Fruit fly (Drosophila melanogaster) whole organism, prepupa: ENCODE data around the gene ldbr.
A peak's percentile ranks its signal among the peaks of the same experiment; 100 is the strongest.

ENCODE experiments used
- CG11762 ChIP-seq: fragments of 200-800 bp; sonication (Bioruptor generic); optimal IDR thresholded peaks from 3 replicates; lab custom pipeline; 2016; ENCODE audit warnings: missing biosample characterization, missing genetic modification characterization; ENCODE audit not compliant: insufficient read depth
- CG15336 ChIP-seq: fragments of 200-800 bp; sonication (Bioruptor generic); IDR thresholded peaks from 2 replicates; pipeline ENCODE4 v1.3.6; 2022; ENCODE audit warnings: missing biosample characterization, missing genetic modification characterization
- CG1621 ChIP-seq: fragments of 200-800 bp; sonication (Bioruptor generic); optimal IDR thresholded peaks from 3 replicates; lab custom pipeline; 2018; ENCODE audit warnings: missing biosample characterization, mild to moderate bottlenecking, missing genetic modification characterization
- CG16779 ChIP-seq: fragments of 200-800 bp; sonication (Bioruptor generic); optimal IDR thresholded peaks from 3 replicates; lab custom pipeline; 2017; ENCODE audit warnings: missing biosample characterization, mild to moderate bottlenecking, missing genetic modification characterization
- CG3032 ChIP-seq: fragments of 200-800 bp; optimal IDR thresholded peaks from 2 replicates; lab custom pipeline; 2019; ENCODE audit warnings: missing biosample characterization, mild to moderate bottlenecking, missing genetic modification characterization, moderate library complexity
- CG31627 ChIP-seq: fragments of 200-800 bp; sonication (Bioruptor generic); optimal IDR thresholded peaks from 3 replicates; lab custom pipeline; 2016; ENCODE audit warnings: missing biosample characterization, missing genetic modification characterization
- CG32006 ChIP-seq: fragments of 200-800 bp; sonication (Bioruptor generic); optimal IDR thresholded peaks from 3 replicates; lab custom pipeline; 2017; ENCODE audit warnings: missing biosample characterization, mild to moderate bottlenecking, missing genetic modification characterization
- CG3919 ChIP-seq: fragments of 200-800 bp; sonication (Bioruptor generic); optimal IDR thresholded peaks from 3 replicates; lab custom pipeline; 2016; ENCODE audit warnings: missing biosample characterization, missing genetic modification characterization
- CG4318 ChIP-seq: fragments of 200-800 bp; sonication (Bioruptor generic); optimal IDR thresholded peaks from 3 replicates; lab custom pipeline; 2017; ENCODE audit warnings: missing biosample characterization, mild to moderate bottlenecking, missing genetic modification characterization
- CG6163 ChIP-seq: fragments of 200-800 bp; sonication (Bioruptor generic); IDR thresholded peaks from 3 replicates; pipeline ENCODE4 v1.3.6; 2022; ENCODE audit warnings: missing biosample characterization, missing genetic modification characterization
- CG6792 ChIP-seq: fragments of 200-800 bp; sonication (Bioruptor generic); optimal IDR thresholded peaks from 3 replicates; lab custom pipeline; 2016; ENCODE audit warnings: missing biosample characterization, missing genetic modification characterization
- CG6808 ChIP-seq: fragments of 200-800 bp; sonication (Bioruptor generic); optimal IDR thresholded peaks from 3 replicates; lab custom pipeline; 2017; ENCODE audit warnings: missing biosample characterization, missing genetic modification characterization, mild to moderate bottlenecking, moderate library complexity, missing genetic modification reagents
- CG8119 ChIP-seq: fragments of 200-800 bp; sonication (Bioruptor generic); IDR thresholded peaks from 3 replicates; pipeline ENCODE4 v1.3.6; 2022; ENCODE audit warnings: missing biosample characterization, missing genetic modification characterization
- CG9139 ChIP-seq: fragments of 200-800 bp; sonication (Bioruptor generic); optimal IDR thresholded peaks from 3 replicates; lab custom pipeline; 2017; ENCODE audit warnings: missing biosample characterization, mild to moderate bottlenecking, missing genetic modification characterization
- Eip75B ChIP-seq: fragments of 200-800 bp; sonication (Bioruptor generic); optimal IDR thresholded peaks from 3 replicates; lab custom pipeline; 2016; ENCODE audit warnings: missing biosample characterization, missing genetic modification characterization
- Eip78C ChIP-seq: fragments of 200-800 bp; sonication (Bioruptor generic); peaks from one replicate; lab custom pipeline; 2016; ENCODE audit warnings: missing biosample characterization, missing genetic modification characterization
- Hr39 ChIP-seq: fragments of 200-800 bp; sonication (Bioruptor generic); optimal IDR thresholded peaks from 2 replicates; lab custom pipeline; 2016; ENCODE audit warnings: missing biosample characterization, missing genetic modification characterization
- Hr4 ChIP-seq: fragments of 200-800 bp; sonication (Bioruptor generic); optimal IDR thresholded peaks from 3 replicates; lab custom pipeline; 2016; ENCODE audit warnings: missing biosample characterization, missing genetic modification characterization
- Lpt ChIP-seq: fragments of 200-800 bp; sonication (Bioruptor generic); optimal IDR thresholded peaks from 3 replicates; lab custom pipeline; 2016; ENCODE audit warnings: missing biosample characterization, missing genetic modification characterization
- OdsH ChIP-seq: fragments of 200-800 bp; sonication (Bioruptor generic); optimal IDR thresholded peaks from 3 replicates; lab custom pipeline; 2016; ENCODE audit warnings: missing biosample characterization, missing genetic modification characterization
- Sox102F ChIP-seq: fragments of 200-800 bp; sonication (Bioruptor generic); optimal IDR thresholded peaks from 2 replicates; lab custom pipeline; 2016; ENCODE audit warnings: missing biosample characterization, mild to moderate bottlenecking, missing genetic modification characterization
- Sox14 ChIP-seq: fragments of 200-800 bp; sonication (Bioruptor generic); optimal IDR thresholded peaks from 3 replicates; lab custom pipeline; 2016; ENCODE audit warnings: missing biosample characterization, missing genetic modification characterization
- Sox15 ChIP-seq: fragments of 200-800 bp; sonication (Bioruptor generic); optimal IDR thresholded peaks from 3 replicates; lab custom pipeline; 2016; ENCODE audit warnings: missing biosample characterization, missing genetic modification characterization
- acj6 ChIP-seq: fragments of 200-800 bp; sonication (Bioruptor generic); optimal IDR thresholded peaks from 3 replicates; lab custom pipeline; 2016; ENCODE audit warnings: missing biosample characterization, missing genetic modification characterization
- eg ChIP-seq: fragments of 200-800 bp; sonication (Bioruptor generic); IDR thresholded peaks from 3 replicates; pipeline ENCODE4 v1.3.6; 2022; ENCODE audit warnings: missing biosample characterization, missing genetic modification characterization
- esn ChIP-seq: fragments of 200-800 bp; sonication (Bioruptor generic); optimal IDR thresholded peaks from 2 replicates; lab custom pipeline; 2016; ENCODE audit warnings: missing biosample characterization, mild to moderate bottlenecking, missing genetic modification characterization, moderate library complexity
- fd59A ChIP-seq: fragments of 200-800 bp; sonication (Bioruptor generic); optimal IDR thresholded peaks from 2 replicates; lab custom pipeline; 2017; ENCODE audit warnings: missing biosample characterization, mild to moderate bottlenecking, missing genetic modification characterization, missing genetic modification reagents
- fd85E ChIP-seq: fragments of 200-800 bp; sonication (Bioruptor generic); optimal IDR thresholded peaks from 3 replicates; lab custom pipeline; 2016; ENCODE audit warnings: missing biosample characterization, missing genetic modification characterization
- fkh ChIP-seq: fragments of 200-800 bp; sonication (Bioruptor generic); optimal IDR thresholded peaks from 3 replicates; lab custom pipeline; 2017; ENCODE audit warnings: missing biosample characterization, mild to moderate bottlenecking, missing genetic modification characterization, moderate library complexity
- lz ChIP-seq: fragments of 200-800 bp; sonication (Bioruptor generic); optimal IDR thresholded peaks from 3 replicates; lab custom pipeline; 2016; ENCODE audit warnings: missing biosample characterization, missing genetic modification characterization
- net ChIP-seq: fragments of 200-800 bp; sonication (Bioruptor generic); optimal IDR thresholded peaks from 3 replicates; lab custom pipeline; 2016; ENCODE audit warnings: missing biosample characterization, missing genetic modification characterization
- spab ChIP-seq: fragments of 200-800 bp; sonication (Bioruptor generic); optimal IDR thresholded peaks from 2 replicates; lab custom pipeline; 2017; ENCODE audit warnings: missing biosample characterization, mild to moderate bottlenecking, missing genetic modification characterization, missing genetic modification reagents
- ss ChIP-seq, 2 experiments: fragments of 200-800 bp; sonication (Bioruptor generic); optimal IDR thresholded peaks; 2 replicates in 1 of 2; 3 replicates in 1 of 2; lab custom pipeline; 2017 to 2018; ENCODE audit warnings: mild to moderate bottlenecking in 2 of 2, missing biosample characterization in 2 of 2, missing genetic modification characterization in 2 of 2, moderate library complexity in 1 of 2
- svp ChIP-seq: fragments of 200-800 bp; sonication (Bioruptor generic); peaks from one replicate; lab custom pipeline; 2016; ENCODE audit warnings: missing biosample characterization, missing genetic modification characterization
- topi ChIP-seq: fragments of 200-800 bp; sonication (Bioruptor generic); optimal IDR thresholded peaks from 3 replicates; lab custom pipeline; 2016; ENCODE audit warnings: missing biosample characterization, missing genetic modification characterization

ldbr gene

dm6 chr3L:8072720-8073119 is 48.9 kb upstream of the ldbr start (continued):
- TF ChIP-seq CG15336 (peak; percentile 84), Sox14 (GFP tag; lab: Kevin White, UChicago) (peak; percentile 37), lz (peak; percentile 44), fkh (GFP tag; lab: Kevin White, UChicago) (peak; percentile 56), Hr39 (peak; percentile 23), CG31627 (GFP tag; lab: Kevin White, UChicago) (peak; percentile 14), Lpt (peak; percentile 79), CG3032 (tag; lab: Kevin White, UChicago) (peak; percentile 17), CG6808 (GFP tag; lab: Kevin White, UChicago) (no peak), CG1621 (no peak), Sox102F (GFP tag; lab: Kevin White, UChicago) (peak; percentile 46), CG9139 (GFP tag; lab: Kevin White, UChicago) (no peak)

DNA sequence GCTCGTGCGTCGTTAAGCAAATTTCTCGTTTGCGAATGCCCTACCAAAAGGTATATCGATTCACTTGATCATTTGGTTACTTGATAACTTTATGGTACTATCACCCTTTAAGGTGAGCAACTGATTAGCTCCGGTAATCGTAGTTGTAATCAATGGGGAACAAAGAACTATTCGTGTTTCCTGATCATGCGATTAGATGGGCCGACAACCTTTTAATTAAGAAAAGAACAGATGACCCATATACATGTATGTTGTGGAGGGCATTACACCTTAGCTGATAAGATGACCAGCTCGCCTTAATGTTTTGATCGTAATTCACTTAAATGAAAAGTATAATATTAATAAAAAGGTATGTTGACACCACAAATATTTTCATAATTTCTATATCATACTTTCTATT is 48.3 kb upstream of the ldbr start:
- no peak for TF ChIP-seq CG6163 (GFP tag; lab: Robert Waterston, UW)
- TF ChIP-seq eg, result peak; percentile 13; the same call in 1 of the 3 replicates
- TF ChIP-seq CG6808 (GFP tag; lab: Kevin White, UChicago), result no peak
- TF ChIP-seq CG6792 (GFP tag; lab: Kevin White, UChicago), result no peak
- TF ChIP-seq topi (GFP tag; lab: Kevin White, UChicago), result no peak
- peak; percentile 20 for TF ChIP-seq CG4318 (GFP tag; lab: Kevin White, UChicago)
- peak; percentile 7 for TF ChIP-seq esn
- peak; percentile 12 for TF ChIP-seq Eip78C (GFP tag; lab: Kevin White, UChicago)
- TF ChIP-seq Hr4 (GFP tag; lab: Kevin White, UChicago), result peak; percentile 17
- TF ChIP-seq CG32006 (GFP tag; lab: Kevin White, UChicago), result peak; percentile 54
- TF ChIP-seq CG3919 (GFP tag; lab: Kevin White, UChicago), result no peak
- TF ChIP-seq fd85E, result no peak

DNA sequence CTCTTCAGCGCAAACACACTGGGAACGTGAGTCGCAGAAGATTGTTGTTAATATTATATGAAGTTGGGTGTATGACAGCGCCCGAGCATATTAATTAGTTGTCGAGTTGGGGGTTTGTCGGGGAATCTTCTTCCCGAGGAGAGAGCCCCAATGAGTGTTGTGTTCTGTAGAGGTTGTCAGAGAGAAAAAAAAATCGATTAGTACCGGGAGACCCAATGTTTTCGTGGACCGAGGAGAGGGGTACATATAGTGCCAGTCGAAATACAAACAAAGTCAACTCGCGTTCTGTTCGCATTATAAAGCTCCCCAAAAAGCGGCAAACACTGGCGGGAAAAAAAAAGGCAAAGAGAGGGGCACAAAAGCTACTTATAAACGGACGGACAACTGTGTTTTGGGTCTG is 47.8 kb upstream of the ldbr start:
- TF ChIP-seq CG6808 (GFP tag; lab: Kevin White, UChicago) (no peak), CG11762 (GFP tag; lab: Kevin White, UChicago) (no peak), spab (GFP tag; lab: Kevin White, UChicago) (no peak), CG32006 (GFP tag; lab: Kevin White, UChicago) (no peak), ss (GFP tag; optimal IDR thresholded peaks at IDR 0.05; lab: Kevin White, UChicago) (no peak), Sox15 (GFP tag; lab: Kevin White, UChicago) (no peak), OdsH (GFP tag; lab: Kevin White, UChicago) (no peak), CG8119 (no peak), svp (GFP tag; lab: Kevin White, UChicago) (peak; percentile 33), net (GFP tag; lab: Kevin White, UChicago) (no peak), fd59A (no peak), Eip75B (no peak), CG6163 (GFP tag; lab: Robert Waterston, UW) (no peak), fkh (GFP tag; lab: Kevin White, UChicago) (peak; percentile 58), CG16779 (tag; lab: Kevin White, UChicago) (no peak), CG4318 (GFP tag; lab: Kevin White, UChicago) (no peak)

DNA sequence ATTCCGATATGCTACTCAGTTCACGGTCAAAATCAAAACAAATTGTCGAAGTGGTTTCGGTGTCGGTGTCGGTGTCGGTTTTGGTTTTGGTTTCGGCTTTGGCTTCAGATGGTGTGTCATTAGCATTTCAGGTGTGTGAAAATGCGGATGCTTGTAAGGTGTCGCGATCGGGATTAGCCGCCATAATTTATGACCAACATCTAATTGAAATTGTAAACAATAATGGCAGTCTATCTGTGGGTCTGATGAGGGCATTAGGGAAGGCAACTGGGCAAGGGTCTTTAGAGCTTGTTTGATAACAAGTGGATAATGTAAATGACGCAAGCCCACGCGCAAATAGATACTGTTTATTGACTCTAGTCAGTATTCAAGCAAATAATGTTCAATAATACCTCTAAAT is 46.7 kb upstream of the ldbr start:
- TF ChIP-seq CG32006 (GFP tag; lab: Kevin White, UChicago), result no peak
- TF ChIP-seq CG1621, result no peak
- no peak for TF ChIP-seq CG4318 (GFP tag; lab: Kevin White, UChicago)
- TF ChIP-seq fkh (GFP tag; lab: Kevin White, UChicago), result peak; percentile 65
- no peak for TF ChIP-seq acj6 (GFP tag; lab: Kevin White, UChicago)
- no peak for TF ChIP-seq CG6163 (GFP tag; lab: Robert Waterston, UW)
